Worm (Caenorhabditis elegans) whole organism, L3 larva: ENCODE results near the gene R11G1.11.

Experiments
- R02D3.7 ChIP-seq: fragments of 150-350 bp; optimal IDR thresholded peaks from 2 replicates; lab custom pipeline; 2014; ENCODE audit warnings: missing biosample characterization, missing genetic modification characterization
- ZK546.5 ChIP-seq: sonication (generic microtip); optimal IDR thresholded peaks from 2 replicates; lab custom pipeline; 2017; ENCODE audit warnings: missing biosample characterization, missing genetic modification characterization
- aly-2 ChIP-seq: fragments of 150-350 bp; optimal IDR thresholded peaks from 2 replicates; lab custom pipeline; 2014; ENCODE audit warnings: missing biosample characterization, missing genetic modification characterization
- ama-1 ChIP-seq: fragments of 150-350 bp; optimal IDR thresholded peaks from 2 replicates; lab custom pipeline; 2018
- ceh-16 ChIP-seq: sonication (generic microtip); optimal IDR thresholded peaks from 2 replicates; lab custom pipeline; 2017; ENCODE audit warnings: missing biosample characterization, missing genetic modification characterization
- ceh-28 ChIP-seq: fragments of 150-350 bp; optimal IDR thresholded peaks from 2 replicates; lab custom pipeline; 2014; ENCODE audit warnings: missing biosample characterization, missing genetic modification reagents, missing genetic modification characterization
- ceh-82 ChIP-seq: fragments of 150-350 bp; optimal IDR thresholded peaks from 2 replicates; lab custom pipeline; 2014; ENCODE audit warnings: missing biosample characterization, missing genetic modification characterization
- ceh-9 ChIP-seq: sonication (generic microtip); optimal IDR thresholded peaks from 2 replicates; lab custom pipeline; 2018; ENCODE audit warnings: missing biosample characterization, missing genetic modification characterization
- daf-12 ChIP-seq: fragments of 150-350 bp; optimal IDR thresholded peaks from 2 replicates; lab custom pipeline; 2014; ENCODE audit warnings: missing biosample characterization, missing genetic modification reagents, missing genetic modification characterization
- egl-27 ChIP-seq: sonication (generic microtip); optimal IDR thresholded peaks from 4 replicates; lab custom pipeline; 2017; ENCODE audit warnings: missing biosample characterization, missing genetic modification reagents, missing genetic modification characterization
- egl-5 ChIP-seq: fragments of 150-350 bp; optimal IDR thresholded peaks from 2 replicates; lab custom pipeline; 2017; ENCODE audit warnings: missing biosample characterization, missing genetic modification reagents, missing genetic modification characterization, inconsistent platforms
- elt-1 ChIP-seq: fragments of 150-350 bp; optimal IDR thresholded peaks from 2 replicates; lab custom pipeline; 2014; ENCODE audit warnings: missing biosample characterization, missing genetic modification characterization
- elt-2 ChIP-seq: sonication (generic microtip); optimal IDR thresholded peaks from 2 replicates; lab custom pipeline; 2016; ENCODE audit warnings: missing genetic modification reagents, mild to moderate bottlenecking, missing genetic modification characterization, missing compliant biosample characterization
- elt-3 ChIP-seq, 3 experiments: fragments of 150-350 bp in 1 of 3; sonication (generic microtip) in 2 of 3; optimal IDR thresholded peaks; 2 replicates in 2 of 3; 4 replicates in 1 of 3; lab custom pipeline; 2014 to 2017; ENCODE audit warnings: missing biosample characterization in 3 of 3, missing genetic modification characterization in 3 of 3
- eor-1 ChIP-seq, 2 experiments: fragments of 150-350 bp; optimal IDR thresholded peaks; 2 replicates each; lab custom pipeline; 2014 to 2018; ENCODE audit warnings: missing biosample characterization in 2 of 2, missing genetic modification characterization in 2 of 2
- fkh-10 ChIP-seq: sonication (generic microtip); optimal IDR thresholded peaks from 2 replicates; lab custom pipeline; 2017; ENCODE audit warnings: missing biosample characterization, missing genetic modification reagents, missing genetic modification characterization
- fkh-2 ChIP-seq: fragments of 150-350 bp; optimal IDR thresholded peaks from 2 replicates; lab custom pipeline; 2014; ENCODE audit warnings: missing biosample characterization, missing genetic modification reagents, missing genetic modification characterization
- fos-1 ChIP-seq: fragments of 150-350 bp; optimal IDR thresholded peaks from 2 replicates; lab custom pipeline; 2014; ENCODE audit warnings: missing biosample characterization, missing genetic modification characterization
- hmg-11 ChIP-seq: sonication (generic microtip); optimal IDR thresholded peaks from 2 replicates; lab custom pipeline; 2016; ENCODE audit warnings: missing genetic modification characterization, missing compliant biosample characterization
- jun-1 ChIP-seq: fragments of 150-350 bp; optimal IDR thresholded peaks from 2 replicates; lab custom pipeline; 2014; ENCODE audit warnings: missing biosample characterization, missing genetic modification reagents, missing genetic modification characterization
- lin-15B ChIP-seq: fragments of 150-350 bp; optimal IDR thresholded peaks from 2 replicates; lab custom pipeline; 2014; ENCODE audit warnings: missing biosample characterization, missing genetic modification characterization
- lin-39 ChIP-seq: fragments of 150-350 bp; optimal IDR thresholded peaks from 2 replicates; lab custom pipeline; 2018; ENCODE audit warnings: missing biosample characterization, missing genetic modification reagents, missing genetic modification characterization
- lsy-12 ChIP-seq: sonication (generic microtip); optimal IDR thresholded peaks from 2 replicates; lab custom pipeline; 2016; ENCODE audit warnings: mild to moderate bottlenecking, missing genetic modification characterization, missing compliant biosample characterization
- mdl-1 ChIP-seq: fragments of 150-350 bp; optimal IDR thresholded peaks from 2 replicates; lab custom pipeline; 2014; ENCODE audit warnings: missing biosample characterization, missing genetic modification characterization
- mml-1 ChIP-seq: fragments of 150-350 bp; sonication (generic microtip); optimal IDR thresholded peaks from 3 replicates; lab custom pipeline; 2014; ENCODE audit warnings: missing biosample characterization, missing genetic modification characterization
- nfya-1 ChIP-seq: sonication (generic microtip); optimal IDR thresholded peaks from 2 replicates; lab custom pipeline; 2017; ENCODE audit warnings: missing genetic modification characterization, mild to moderate bottlenecking, missing compliant biosample characterization, antibody characterized with exemption, moderate library complexity; ENCODE audit not compliant: insufficient read depth
- nhr-11 ChIP-seq: fragments of 150-350 bp; optimal IDR thresholded peaks from 2 replicates; lab custom pipeline; 2014; ENCODE audit warnings: missing biosample characterization, missing genetic modification characterization
- nhr-12 ChIP-seq: fragments of 150-350 bp; optimal IDR thresholded peaks from 2 replicates; lab custom pipeline; 2014; ENCODE audit warnings: missing biosample characterization, missing genetic modification characterization
- nhr-23 ChIP-seq: fragments of 150-350 bp; optimal IDR thresholded peaks from 2 replicates; lab custom pipeline; 2014; ENCODE audit warnings: missing biosample characterization, missing genetic modification reagents, missing genetic modification characterization
- nhr-237 ChIP-seq: fragments of 150-350 bp; optimal IDR thresholded peaks from 2 replicates; lab custom pipeline; 2014; ENCODE audit warnings: missing biosample characterization, missing genetic modification characterization
- nhr-25 ChIP-seq: sonication (generic microtip); optimal IDR thresholded peaks from 2 replicates; lab custom pipeline; 2017; ENCODE audit warnings: missing biosample characterization, missing genetic modification characterization
- nhr-28 ChIP-seq: fragments of 150-350 bp; optimal IDR thresholded peaks from 2 replicates; lab custom pipeline; 2014; ENCODE audit warnings: missing biosample characterization, missing genetic modification characterization
- nhr-43 ChIP-seq: sonication (generic microtip); optimal IDR thresholded peaks from 2 replicates; lab custom pipeline; 2016; ENCODE audit warnings: mild to moderate bottlenecking, missing genetic modification characterization, missing compliant biosample characterization; ENCODE audit not compliant: poor library complexity, severe bottlenecking
- nhr-67 ChIP-seq: fragments of 150-350 bp; optimal IDR thresholded peaks from 2 replicates; lab custom pipeline; 2014; ENCODE audit warnings: missing biosample characterization, missing genetic modification characterization
- nhr-76 ChIP-seq: fragments of 150-350 bp; sonication (generic microtip); optimal IDR thresholded peaks from 5 replicates; lab custom pipeline; 2014; ENCODE audit warnings: missing biosample characterization, missing genetic modification characterization
- nhr-77 ChIP-seq: fragments of 150-350 bp; optimal IDR thresholded peaks from 2 replicates; lab custom pipeline; 2014; ENCODE audit warnings: missing biosample characterization, missing genetic modification characterization
- pha-4 ChIP-seq: fragments of 150-350 bp; optimal IDR thresholded peaks from 2 replicates; lab custom pipeline; 2014; ENCODE audit warnings: missing biosample characterization, missing genetic modification reagents, missing genetic modification characterization
- pqm-1 ChIP-seq: fragments of 150-350 bp; optimal IDR thresholded peaks from 2 replicates; lab custom pipeline; 2017; ENCODE audit warnings: missing biosample characterization, missing genetic modification characterization, inconsistent platforms
- sea-2 ChIP-seq: fragments of 150-350 bp; sonication (generic microtip); optimal IDR thresholded peaks from 4 replicates; lab custom pipeline; 2014; ENCODE audit warnings: missing biosample characterization, missing genetic modification reagents, missing genetic modification characterization
- skn-1 ChIP-seq: fragments of 150-350 bp; optimal IDR thresholded peaks from 2 replicates; lab custom pipeline; 2014; ENCODE audit warnings: missing biosample characterization, missing genetic modification characterization
- snpc-4 ChIP-seq: fragments of 150-350 bp; optimal IDR thresholded peaks from 2 replicates; lab custom pipeline; 2014; ENCODE audit warnings: missing biosample characterization, missing genetic modification characterization
- tbx-2 ChIP-seq: sonication (generic microtip); optimal IDR thresholded peaks from 2 replicates; lab custom pipeline; 2016; ENCODE audit warnings: mild to moderate bottlenecking, missing genetic modification characterization, missing compliant biosample characterization
- unc-39 ChIP-seq: sonication (generic microtip); optimal IDR thresholded peaks from 4 replicates; lab custom pipeline; 2017; ENCODE audit warnings: missing biosample characterization, missing genetic modification characterization
- unc-62 ChIP-seq: fragments of 150-350 bp; sonication (generic microtip); optimal IDR thresholded peaks from 4 replicates; lab custom pipeline; 2014; ENCODE audit warnings: missing biosample characterization, missing genetic modification reagents, missing genetic modification characterization
- zag-1 ChIP-seq: fragments of 150-350 bp; optimal IDR thresholded peaks from 2 replicates; lab custom pipeline; 2014; ENCODE audit warnings: missing biosample characterization, missing genetic modification characterization
- ztf-11 ChIP-seq: fragments of 150-350 bp; optimal IDR thresholded peaks from 2 replicates; lab custom pipeline; 2014; ENCODE audit warnings: missing biosample characterization, missing genetic modification characterization
- ztf-4 ChIP-seq: fragments of 150-350 bp; optimal IDR thresholded peaks from 2 replicates; lab custom pipeline; 2014; ENCODE audit warnings: missing biosample characterization, missing genetic modification characterization

Gene R11G1.11

ce11 chrX:3654623-3655022, at the start of gene R11G1.11:
TSS of gene R11G1.11 (plus strand) at chrX:3654923.
- TF ChIP-seq ceh-9 (tag; lab: Kevin White, UChicago) (no peak), lin-15B (tag; lab: Kevin White, UChicago) (no peak), lsy-12 (tag; lab: Kevin White, UChicago) (no peak), fkh-10 (no peak), pqm-1 (no peak), ceh-82 (tag; lab: Kevin White, UChicago) (no peak), egl-5 (tag; lab: Kevin White, UChicago) (no peak), nhr-67 (tag; lab: Kevin White, UChicago) (no peak), nhr-23 (peak; percentile 52)

DNA sequence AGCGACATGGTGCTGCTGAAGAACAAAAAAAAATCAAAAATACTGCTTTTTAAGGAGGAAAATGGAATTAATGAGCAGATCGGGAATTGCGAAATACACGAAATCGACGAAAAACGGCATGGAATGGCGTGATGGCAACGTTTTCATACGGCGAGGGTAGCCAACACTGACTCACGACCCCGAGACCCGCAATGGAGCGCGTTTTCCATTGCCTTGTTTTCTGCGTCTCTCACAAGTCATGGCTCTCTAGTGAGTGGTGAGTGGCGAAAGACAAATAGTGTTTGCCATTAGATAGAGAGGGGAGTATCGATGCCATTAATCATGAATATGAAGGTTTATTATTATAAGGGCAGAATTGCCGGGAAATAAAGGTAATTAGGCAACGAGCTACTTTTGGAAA, 49.0 kb upstream of the R11G1.11 start, which contains the start of gene C18B2.4:
Gene C18B2.4 (minus strand): TSS at position 15 of the 400 bp plus-strand sequence.
- TF ChIP-seq skn-1 (peak; percentile 8), lsy-12 (tag; lab: Kevin White, UChicago) (peak; percentile 54), nhr-23 (no peak), mdl-1 (no peak), nhr-76 (tag; lab: Kevin White, UChicago) (no peak), nhr-12 (no peak), mml-1 (tag; lab: Kevin White, UChicago) (no peak), nhr-11 (tag; lab: Kevin White, UChicago) (no peak), sea-2 (GFP tag; lab: Kevin White, UChicago) (no peak), daf-12 (no peak), nhr-25 (tag; lab: Kevin White, UChicago) (peak; percentile 65), hmg-11 (tag; lab: Kevin White, UChicago) (peak; percentile 71), pqm-1 (peak; percentile 74), ceh-9 (tag; lab: Kevin White, UChicago) (no peak), unc-62 (GFP tag; lab: Kevin White, UChicago) (no peak), pha-4 (peak; percentile 88), ztf-11 (no peak), ztf-4 (tag; lab: Kevin White, UChicago) (no peak), aly-2 (tag; lab: Kevin White, UChicago) (no peak), tbx-2 (no peak), ceh-16 (tag; lab: Kevin White, UChicago) (no peak), fkh-10 (no peak), nhr-67 (tag; lab: Kevin White, UChicago) (no peak), egl-5 (tag; lab: Kevin White, UChicago) (peak; percentile 72), zag-1 (tag; lab: Kevin White, UChicago) (no peak), ceh-82 (tag; lab: Kevin White, UChicago) (no peak), ama-1 (lab: Kevin White, UChicago) (peak; percentile 21), nhr-237 (tag; lab: Kevin White, UChicago) (no peak), fos-1 (no peak), eor-1 (tag; optimal IDR thresholded peaks at IDR 0.05; lab: Kevin White, UChicago) (no peak), elt-2 (tag; lab: Kevin White, UChicago) (peak; percentile 79), egl-27 (tag; lab: Kevin White, UChicago) (peak; percentile 24), lin-15B (tag; lab: Kevin White, UChicago) (peak; percentile 79), nhr-43 (peak; percentile 64), lin-39 (tag; lab: Kevin White, UChicago) (peak; percentile 96), ZK546.5 (tag; lab: Kevin White, UChicago) (no peak), jun-1 (peak; percentile 83), unc-39 (no peak), elt-3 (tag; optimal IDR thresholded peaks at IDR 0.05; lab: Kevin White, UChicago) (peak in 1 of 3 experiments; percentile 25), fkh-2 (tag; lab: Kevin White, UChicago) (no peak), snpc-4 (tag; lab: Kevin White, UChicago) (peak; percentile 35), nfya-1 (tag; lab: Kevin White, UChicago) (peak; percentile 75), nhr-28 (tag; lab: Kevin White, UChicago) (no peak), nhr-77 (no peak), ceh-28 (tag; lab: Kevin White, UChicago) (peak; percentile 38), R02D3.7 (tag; lab: Kevin White, UChicago) (no peak), elt-1 (tag; lab: Kevin White, UChicago) (no peak)
